Worm (Caenorhabditis elegans) whole organism, young adult: ENCODE data around the gene Y54B9A.1.

Experiments
- C17E4.6 ChIP-seq: fragments of 200-800 bp; sonication (Bioruptor generic); IDR thresholded peaks from 2 replicates; pipeline ENCODE4 v1.3.6; 2022; ENCODE audit warnings: missing genetic modification reagents, missing genetic modification characterization, missing compliant biosample characterization
- D2030.7 ChIP-seq: fragments of 200-800 bp; sonication (Bioruptor generic); IDR thresholded peaks from 2 replicates; pipeline ENCODE4 v1.3.6; 2022; ENCODE audit warnings: missing genetic modification reagents, missing genetic modification characterization, missing compliant biosample characterization
- F33H1.4 ChIP-seq: fragments of 200-800 bp; sonication (Bioruptor generic); IDR thresholded peaks from 2 replicates; pipeline ENCODE4 v1.3.6; 2022; ENCODE audit warnings: missing genetic modification reagents, missing genetic modification characterization, missing compliant biosample characterization
- F39B2.1 ChIP-seq: fragments of 200-800 bp; sonication (Bioruptor generic); IDR thresholded peaks from 2 replicates; pipeline ENCODE4 v1.3.6; 2022; ENCODE audit warnings: missing genetic modification reagents, missing genetic modification characterization, missing compliant biosample characterization
- K11D2.4 ChIP-seq: fragments of 200-800 bp; sonication (Bioruptor generic); IDR thresholded peaks from 2 replicates; pipeline ENCODE4 v1.3.6; 2022; ENCODE audit warnings: missing genetic modification reagents, missing genetic modification characterization, missing compliant biosample characterization
- Y53G8AR.9 ChIP-seq: fragments of 200-800 bp; sonication (Bioruptor generic); conservative IDR thresholded peaks from 2 replicates; pipeline ENCODE4 v1.3.6; 2022; ENCODE audit warnings: missing genetic modification reagents, missing genetic modification characterization, missing compliant biosample characterization
- attf-6 ChIP-seq: fragments of 200-800 bp; sonication (Bioruptor generic); IDR thresholded peaks from 2 replicates; pipeline ENCODE4 v1.3.6; 2022; ENCODE audit warnings: missing genetic modification reagents, missing genetic modification characterization, missing compliant biosample characterization
- bed-2 ChIP-seq: fragments of 200-800 bp; sonication (Bioruptor generic); IDR thresholded peaks from 2 replicates; pipeline ENCODE4 v1.3.6; 2022; ENCODE audit warnings: missing genetic modification reagents, missing genetic modification characterization, missing compliant biosample characterization
- ceh-40 ChIP-seq: fragments of 200-800 bp; sonication (Bioruptor generic); IDR thresholded peaks from 2 replicates; pipeline ENCODE4 v1.3.6; 2022; ENCODE audit warnings: missing genetic modification characterization, missing compliant biosample characterization
- ceh-58 ChIP-seq: fragments of 200-800 bp; sonication (Bioruptor generic); IDR thresholded peaks from 2 replicates; pipeline ENCODE4 v1.3.6; 2022; ENCODE audit warnings: missing genetic modification characterization, missing compliant biosample characterization
- ceh-91 ChIP-seq: fragments of 200-800 bp; sonication (Bioruptor generic); IDR thresholded peaks from 2 replicates; pipeline ENCODE4 v1.3.6; 2022; ENCODE audit warnings: missing genetic modification reagents, missing genetic modification characterization, missing compliant biosample characterization
- dox-1 ChIP-seq: fragments of 200-800 bp; sonication (Bioruptor generic); IDR thresholded peaks from 2 replicates; pipeline ENCODE4 v1.3.6; 2022; ENCODE audit warnings: missing genetic modification reagents, missing genetic modification characterization, missing compliant biosample characterization
- egl-44 ChIP-seq: fragments of 200-800 bp; sonication (Bioruptor generic); IDR thresholded peaks from 2 replicates; pipeline ENCODE4 v1.3.6; 2022; ENCODE audit warnings: missing genetic modification reagents, missing genetic modification characterization, missing compliant biosample characterization
- egrh-3 ChIP-seq: fragments of 200-800 bp; sonication (Bioruptor generic); IDR thresholded peaks from 2 replicates; pipeline ENCODE4 v1.3.6; 2022; ENCODE audit warnings: missing genetic modification reagents, missing genetic modification characterization, missing compliant biosample characterization
- ekl-4 ChIP-seq: fragments of 200-800 bp; sonication (Bioruptor generic); IDR thresholded peaks from 2 replicates; pipeline ENCODE4 v1.3.6; 2022; ENCODE audit warnings: missing genetic modification reagents, missing genetic modification characterization, missing compliant biosample characterization
- gei-17 ChIP-seq: fragments of 200-800 bp; sonication (Bioruptor generic); optimal IDR thresholded peaks from 2 replicates; lab custom pipeline; 2018; ENCODE audit warnings: mild to moderate bottlenecking, missing genetic modification characterization, missing compliant biosample characterization
- hmg-20 ChIP-seq: fragments of 200-800 bp; sonication (Bioruptor generic); IDR thresholded peaks from 2 replicates; pipeline ENCODE4 v1.3.6; 2022; ENCODE audit warnings: missing genetic modification reagents, missing genetic modification characterization, missing compliant biosample characterization
- hsf-1 ChIP-seq: fragments of 200-800 bp; sonication (Bioruptor generic); IDR thresholded peaks from 2 replicates; pipeline ENCODE4 v1.3.6; 2022; ENCODE audit warnings: missing genetic modification reagents, missing genetic modification characterization, missing compliant biosample characterization
- lin-26 ChIP-seq: fragments of 200-800 bp; sonication (Bioruptor generic); IDR thresholded peaks from 2 replicates; pipeline ENCODE4 v1.3.6; 2022; ENCODE audit warnings: missing genetic modification reagents, missing genetic modification characterization, missing compliant biosample characterization
- lsy-27 ChIP-seq: sonication (generic microtip); optimal IDR thresholded peaks from 2 replicates; lab custom pipeline; 2017; ENCODE audit warnings: missing genetic modification characterization, mild to moderate bottlenecking, missing compliant biosample characterization, antibody characterized with exemption, missing genotype, borderline replicate concordance; ENCODE audit not compliant: insufficient read depth
- madf-3 ChIP-seq: fragments of 200-800 bp; sonication (Bioruptor generic); IDR thresholded peaks from 2 replicates; pipeline ENCODE4 v1.3.6; 2022; ENCODE audit warnings: missing genetic modification reagents, missing genetic modification characterization, missing compliant biosample characterization
- madf-6 ChIP-seq: fragments of 200-800 bp; sonication (Bioruptor generic); IDR thresholded peaks from 2 replicates; pipeline ENCODE4 v1.3.6; 2022; ENCODE audit warnings: missing genetic modification reagents, missing genetic modification characterization, missing compliant biosample characterization
- madf-8 ChIP-seq: fragments of 200-800 bp; sonication (Bioruptor generic); conservative IDR thresholded peaks from 2 replicates; pipeline ENCODE4 v1.3.6; 2022; ENCODE audit warnings: missing genetic modification reagents, missing genetic modification characterization, missing compliant biosample characterization
- nhr-120 ChIP-seq: fragments of 200-800 bp; sonication (Bioruptor generic); IDR thresholded peaks from 2 replicates; pipeline ENCODE4 v1.3.6; 2022; ENCODE audit warnings: missing genetic modification characterization, missing compliant biosample characterization
- pbrm-1 ChIP-seq: fragments of 200-800 bp; sonication (Bioruptor generic); IDR thresholded peaks from 2 replicates; pipeline ENCODE4 v1.3.6; 2022; ENCODE audit warnings: missing genetic modification reagents, missing genetic modification characterization, missing compliant biosample characterization
- rcor-1 ChIP-seq: fragments of 200-800 bp; sonication (Bioruptor generic); IDR thresholded peaks from 2 replicates; pipeline ENCODE4 v1.3.6; 2022; ENCODE audit warnings: missing genetic modification reagents, missing genetic modification characterization, missing compliant biosample characterization
- snpc-1.3 ChIP-seq: sonication (generic microtip); optimal IDR thresholded peaks from 2 replicates; lab custom pipeline; 2017; ENCODE audit warnings: missing genetic modification characterization, mild to moderate bottlenecking, missing compliant biosample characterization, antibody characterized with exemption, moderate library complexity, missing genotype, missing genetic modification reagents; ENCODE audit not compliant: insufficient read depth
- zfh-2 ChIP-seq: fragments of 200-800 bp; sonication (Bioruptor generic); conservative IDR thresholded peaks from 2 replicates; pipeline ENCODE4 v1.3.6; 2022; ENCODE audit warnings: missing genetic modification reagents, missing genetic modification characterization, missing compliant biosample characterization
- zim-3 ChIP-seq: sonication (generic microtip); optimal IDR thresholded peaks from 2 replicates; lab custom pipeline; 2017; ENCODE audit warnings: mild to moderate bottlenecking, missing genetic modification characterization, moderate library complexity, missing compliant biosample characterization

Y54B9A.1 gene

DNA sequence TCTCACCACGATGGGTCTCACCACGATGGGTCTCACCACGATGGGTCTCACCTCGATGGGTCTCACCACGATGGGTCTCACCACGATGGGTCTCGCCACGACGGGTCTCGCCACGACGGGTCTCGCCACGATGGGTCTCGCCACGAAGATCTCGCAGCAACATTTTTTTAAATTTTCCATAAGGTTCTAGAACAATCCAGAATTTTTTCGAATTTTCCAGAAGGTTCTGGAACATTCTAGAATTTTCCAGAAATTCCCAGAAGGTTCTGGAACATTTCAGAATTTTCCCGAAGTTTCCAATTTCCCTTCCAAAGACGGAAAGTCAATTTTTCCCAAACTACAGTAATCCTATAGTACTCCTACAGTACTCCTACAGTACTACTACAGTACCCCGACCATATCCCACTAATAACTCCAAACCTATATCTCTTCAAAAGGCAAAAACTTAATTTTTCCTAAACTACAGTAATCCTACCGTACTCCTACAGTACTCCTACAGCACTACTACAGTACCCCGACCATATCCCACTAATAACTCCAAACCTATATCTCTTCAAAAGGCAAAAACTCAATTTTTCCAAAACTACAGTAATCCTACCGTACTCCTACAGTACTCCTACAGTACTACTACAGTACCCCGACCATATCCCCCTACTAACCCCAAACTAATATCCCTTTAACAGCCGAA is at the start of gene Y54B9A.1:
Gene Y54B9A.1, minus strand, starts transcription at position 235 of the 688 bp plus-strand sequence.
- TF ChIP-seq egrh-3 (GFP tag; lab: Robert Waterston, UW): peak; percentile 19; the same call in 1 of the 2 replicates
- TF ChIP-seq lin-26 (GFP tag; lab: Robert Waterston, UW): peak; percentile 79; the same call in 1 of the 2 replicates
- TF ChIP-seq ceh-91 (GFP tag; lab: Robert Waterston, UW): 0 out of 2 replicates have a peak, but pooled peaks have one; percentile 8
- TF ChIP-seq hmg-20 (GFP tag; lab: Robert Waterston, UW): peak; percentile 39; the same call in 1 of the 2 replicates
- 0 out of 2 replicates have a peak, but pooled peaks have one; percentile 8 for TF ChIP-seq nhr-120 (GFP tag; lab: Robert Waterston, UW)
- peak; percentile 63; the same call in 1 of the 2 replicates for TF ChIP-seq ceh-40 (GFP tag; lab: Robert Waterston, UW)
- TF ChIP-seq D2030.7 (GFP tag; lab: Robert Waterston, UW): 0 out of 2 replicates have a peak, but pooled peaks have one; percentile 49
- TF ChIP-seq ceh-58 (GFP tag; lab: Robert Waterston, UW): 0 out of 2 replicates have a peak, but pooled peaks have one; percentile 79
- TF ChIP-seq dox-1 (GFP tag; lab: Robert Waterston, UW): peak; percentile 86; the same call in 1 of the 2 replicates
- TF ChIP-seq hsf-1 (GFP tag; lab: Robert Waterston, UW): peak; percentile 94
- TF ChIP-seq bed-2 (GFP tag; lab: Robert Waterston, UW): 0 out of 2 replicates have a peak, but pooled peaks have one; percentile 34
- TF ChIP-seq Y53G8AR.9 (GFP tag; lab: Robert Waterston, UW): peak; percentile 74
- peak; percentile 91 for TF ChIP-seq madf-6 (GFP tag; lab: Robert Waterston, UW)
- peak; percentile 79 for TF ChIP-seq rcor-1
- peak; percentile 93 for TF ChIP-seq attf-6 (GFP tag; lab: Robert Waterston, UW)
- TF ChIP-seq F33H1.4 (GFP tag; lab: Robert Waterston, UW): peak; percentile 70
- TF ChIP-seq ekl-4 (GFP tag; lab: Robert Waterston, UW): peak; percentile 84
- peak; percentile 44; the same call in 1 of the 2 replicates for TF ChIP-seq C17E4.6 (GFP tag; lab: Robert Waterston, UW)
- peak; percentile 73; the same call in 1 of the 2 replicates for TF ChIP-seq F39B2.1 (GFP tag; lab: Robert Waterston, UW)
- TF ChIP-seq madf-3 (GFP tag; lab: Robert Waterston, UW): peak; percentile 91
- peak; percentile 65; the same call in 1 of the 2 replicates for TF ChIP-seq pbrm-1 (GFP tag; lab: Robert Waterston, UW)

DNA sequence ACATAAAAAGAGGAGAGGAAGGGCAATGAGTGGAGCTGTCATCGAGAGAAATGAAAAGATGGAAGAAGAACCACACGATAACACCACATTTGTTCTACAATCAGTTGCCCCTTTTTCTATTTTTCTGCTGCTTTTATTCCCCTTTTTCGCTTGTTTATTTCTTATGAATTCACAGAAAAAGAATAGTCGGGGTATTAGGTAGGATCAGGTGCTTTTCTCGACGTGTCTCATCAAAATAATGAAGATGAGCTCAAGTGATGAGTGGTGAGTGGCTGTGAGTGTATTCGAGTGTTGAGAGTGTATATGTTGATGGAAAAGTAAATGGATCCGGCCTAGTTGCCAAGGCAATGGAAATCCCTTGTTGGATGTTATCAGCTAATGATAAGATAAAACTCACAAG is 46.2 kb upstream of the Y54B9A.1 start:
- TF ChIP-seq zim-3 (tag; lab: Kevin White, UChicago): no peak

DNA sequence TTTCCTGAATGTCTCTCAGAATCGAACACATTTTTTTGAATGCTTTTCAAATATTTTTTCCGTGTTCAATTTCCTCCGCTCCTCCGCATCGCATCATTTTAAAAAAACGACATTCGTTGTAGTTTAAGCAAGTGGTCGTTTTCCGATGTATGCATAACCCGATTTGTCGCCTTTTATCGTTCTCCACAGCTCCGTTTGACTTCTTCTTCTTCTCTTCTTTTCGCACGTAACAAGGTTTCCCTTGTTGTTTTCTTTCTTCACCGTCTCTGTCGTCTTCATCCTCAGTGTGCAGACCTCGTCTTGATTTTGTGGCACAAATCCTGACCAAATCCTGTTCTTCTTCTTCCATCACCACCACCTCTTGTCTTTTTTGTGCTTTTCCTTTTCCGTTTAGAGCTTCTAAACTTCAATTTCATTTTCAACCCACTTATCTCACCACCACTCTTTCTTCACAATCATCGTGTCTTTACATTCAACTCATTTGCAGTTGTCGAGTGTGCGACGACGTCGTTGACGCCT is 44.4 kb upstream of the Y54B9A.1 start, which contains the start of gene K06A4.2:
Gene K06A4.2, plus strand, starts transcription at position 469 of the 519 bp plus-strand sequence.
- TF ChIP-seq D2030.7 (GFP tag; lab: Robert Waterston, UW) (no peak), lsy-27 (tag; lab: Kevin White, UChicago) (no peak), snpc-1.3 (tag; lab: Kevin White, UChicago) (no peak), ceh-91 (GFP tag; lab: Robert Waterston, UW) (no peak), madf-8 (no peak), dox-1 (GFP tag; lab: Robert Waterston, UW) (no peak), pbrm-1 (GFP tag; lab: Robert Waterston, UW) (no peak)

DNA sequence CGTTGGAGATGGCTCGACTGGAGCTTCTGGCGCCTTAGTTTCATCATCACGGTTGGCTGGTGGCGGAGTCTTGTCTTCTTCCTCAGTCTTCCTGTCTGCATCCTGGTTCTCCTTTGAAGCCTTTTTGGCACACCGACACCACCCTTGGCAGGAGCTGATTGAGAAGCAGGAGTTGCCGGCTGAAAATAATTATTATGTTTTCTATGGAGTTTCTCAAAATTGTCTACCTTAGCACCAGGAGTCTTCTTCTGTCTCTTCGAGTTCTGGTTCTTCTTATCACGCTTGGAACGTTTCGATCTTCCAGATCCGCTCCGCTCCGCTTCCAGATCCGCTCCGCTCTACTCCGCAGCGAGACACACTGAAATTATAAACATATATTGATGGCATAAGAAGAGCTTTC is 41.2 kb upstream of the Y54B9A.1 start, which contains the start of gene K06A4.6:
Gene K06A4.6, minus strand, starts transcription at position 101 of the 400 bp plus-strand sequence.
- no peak for TF ChIP-seq egl-44
- TF ChIP-seq zfh-2 (GFP tag; lab: Robert Waterston, UW): peak; percentile 60

DNA sequence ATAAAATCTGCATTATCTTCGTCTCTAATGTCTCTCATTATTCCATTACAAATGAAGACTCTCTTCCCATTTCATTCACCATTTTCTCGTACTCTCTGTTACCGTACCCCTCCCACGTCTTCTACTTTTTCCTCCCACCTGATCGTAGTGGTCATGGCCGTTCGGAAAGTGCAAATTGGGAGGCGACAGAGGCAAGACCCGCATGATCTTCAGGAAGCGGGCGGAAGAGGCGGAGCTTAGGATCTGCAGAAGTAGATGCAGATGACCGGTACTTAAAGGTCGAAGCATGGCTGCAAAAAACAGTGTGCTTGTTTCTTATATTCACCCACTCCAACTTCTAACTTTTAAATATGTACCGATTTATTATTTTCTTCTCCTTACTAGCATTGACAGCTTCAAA is 38.5 kb upstream of the Y54B9A.1 start, which contains the start of gene nas-3:
Gene nas-3, plus strand, starts transcription at position 301 of the 400 bp plus-strand sequence.
- TF ChIP-seq gei-17 (no peak), Y53G8AR.9 (GFP tag; lab: Robert Waterston, UW) (no peak), K11D2.4 (GFP tag; lab: Robert Waterston, UW) (no peak), egrh-3 (GFP tag; lab: Robert Waterston, UW) (no peak), ceh-91 (GFP tag; lab: Robert Waterston, UW) (no peak)
- TF ChIP-seq, all 124 proteins: peak for 0
